Worm (Caenorhabditis elegans) whole organism, early embryonic: ENCODE results near the gene F54C9.14.

Experiments used
- B0310.2 ChIP-seq: sonication (generic microtip); optimal IDR thresholded peaks from 2 replicates; lab custom pipeline; 2016; ENCODE audit warnings: mild to moderate bottlenecking, missing genetic modification characterization, missing compliant biosample characterization
- F13C5.2 ChIP-seq: sonication (generic microtip); optimal IDR thresholded peaks from 2 replicates; lab custom pipeline; 2017; ENCODE audit warnings: mild to moderate bottlenecking, missing genetic modification characterization, inconsistent platforms, missing compliant biosample characterization
- aly-1 ChIP-seq: sonication (generic microtip); optimal IDR thresholded peaks from 2 replicates; lab custom pipeline; 2016; ENCODE audit warnings: missing genetic modification characterization, missing compliant biosample characterization
- ama-1 ChIP-seq: fragments of 150-350 bp; optimal IDR thresholded peaks from 2 replicates; lab custom pipeline; 2014
- ceh-13 ChIP-seq: fragments of 200-800 bp; sonication (Bioruptor generic); optimal IDR thresholded peaks from 2 replicates; lab custom pipeline; 2018; ENCODE audit warnings: mild to moderate bottlenecking, missing genetic modification characterization, missing compliant biosample characterization
- ceh-36 ChIP-seq: sonication (generic microtip); optimal IDR thresholded peaks from 2 replicates; lab custom pipeline; 2016; ENCODE audit warnings: missing genetic modification characterization, inconsistent platforms, missing compliant biosample characterization
- ets-7 ChIP-seq: sonication (generic microtip); optimal IDR thresholded peaks from 2 replicates; lab custom pipeline; 2016; ENCODE audit warnings: missing genotype, missing genetic modification characterization, missing compliant biosample characterization
- flt-1 ChIP-seq: fragments of 200-800 bp; sonication (Bioruptor generic); IDR thresholded peaks from 2 replicates; pipeline ENCODE4 v1.3.6; 2022; ENCODE audit warnings: missing genetic modification characterization, missing compliant biosample characterization
- hmbx-1 ChIP-seq: sonication (generic microtip); optimal IDR thresholded peaks from 2 replicates; lab custom pipeline; 2016; ENCODE audit warnings: mild to moderate bottlenecking, missing genetic modification characterization, missing compliant biosample characterization
- hmg-4 ChIP-seq: fragments of 200-800 bp; sonication (Bioruptor generic); optimal IDR thresholded peaks from 2 replicates; lab custom pipeline; 2018; ENCODE audit warnings: mild to moderate bottlenecking, missing genetic modification characterization, missing compliant biosample characterization
- hnd-1 ChIP-seq: sonication (generic microtip); optimal IDR thresholded peaks from 2 replicates; lab custom pipeline; 2016; ENCODE audit warnings: missing genetic modification characterization, missing compliant biosample characterization
- pes-1 ChIP-seq: fragments of 200-800 bp; sonication (Bioruptor generic); IDR thresholded peaks from 2 replicates; pipeline ENCODE4 v1.3.6; 2022; ENCODE audit warnings: missing genetic modification reagents, missing genetic modification characterization, missing compliant biosample characterization
- scrt-1 ChIP-seq: fragments of 200-800 bp; sonication (Bioruptor generic); IDR thresholded peaks from 2 replicates; pipeline ENCODE4 v1.3.6; 2022; ENCODE audit warnings: missing genetic modification characterization, missing compliant biosample characterization
- sea-1 ChIP-seq: fragments of 200-800 bp; sonication (Bioruptor generic); conservative IDR thresholded peaks from 2 replicates; pipeline ENCODE4 v1.3.6; 2022; ENCODE audit warnings: missing genetic modification characterization, missing compliant biosample characterization
- tbx-11 ChIP-seq: fragments of 200-800 bp; sonication (Bioruptor generic); IDR thresholded peaks from 2 replicates; pipeline ENCODE4 v1.3.6; 2022; ENCODE audit warnings: missing genetic modification characterization, missing compliant biosample characterization
- tbx-37 ChIP-seq: fragments of 200-800 bp; sonication (Bioruptor generic); conservative IDR thresholded peaks from 2 replicates; pipeline ENCODE4 v1.3.6; 2022; ENCODE audit warnings: missing genetic modification reagents, missing genetic modification characterization, missing compliant biosample characterization
- tra-4 ChIP-seq: sonication (generic microtip); optimal IDR thresholded peaks from 2 replicates; lab custom pipeline; 2017; ENCODE audit warnings: missing genetic modification characterization, missing compliant biosample characterization

The F54C9.14 gene

ce11 chrII:8546975-8547374, 15.1 kb upstream of the F54C9.14 start:
- TF ChIP-seq hmg-4 (GFP tag; lab: Kevin White, UChicago) (peak; percentile 93), pes-1 (peak; percentile 90), scrt-1 (GFP tag; lab: Robert Waterston, UW) (peak; percentile 92), ets-7 (tag; lab: Kevin White, UChicago) (peak; percentile 74), B0310.2 (tag; lab: Kevin White, UChicago) (peak; percentile 81), aly-1 (tag; lab: Kevin White, UChicago) (peak; percentile 84), tbx-11 (GFP tag; lab: Robert Waterston, UW) (peak; percentile 91), sea-1 (GFP tag; lab: Robert Waterston, UW) (peak; percentile 85), ama-1 (lab: Kevin White, UChicago) (no peak), tra-4 (tag; lab: Kevin White, UChicago) (peak; percentile 70), hnd-1 (tag; lab: Kevin White, UChicago) (peak; percentile 74), F13C5.2 (tag; lab: Kevin White, UChicago) (peak; percentile 86), hmbx-1 (tag; lab: Kevin White, UChicago) (peak; percentile 77), ceh-13 (GFP tag; lab: Kevin White, UChicago) (peak; percentile 76), tbx-37 (peak; percentile 82), flt-1 (peak; percentile 92), ceh-36 (peak; percentile 90)

- TF ChIP-seq aly-1 (tag; lab: Kevin White, UChicago) (no peak), tra-4 (tag; lab: Kevin White, UChicago) (no peak), hnd-1 (tag; lab: Kevin White, UChicago) (no peak), scrt-1 (GFP tag; lab: Robert Waterston, UW) (no peak), sea-1 (GFP tag; lab: Robert Waterston, UW) (no peak), tbx-37 (no peak), flt-1 (no peak), ceh-13 (GFP tag; lab: Kevin White, UChicago) (no peak), pes-1 (no peak), B0310.2 (tag; lab: Kevin White, UChicago) (no peak), ets-7 (tag; lab: Kevin White, UChicago) (no peak), ama-1 (lab: Kevin White, UChicago) (no peak), hmg-4 (GFP tag; lab: Kevin White, UChicago) (no peak), hmbx-1 (tag; lab: Kevin White, UChicago) (no peak), F13C5.2 (tag; lab: Kevin White, UChicago) (no peak), ceh-36 (no peak), tbx-11 (GFP tag; lab: Robert Waterston, UW) (no peak)
Observed at ce11 chrII:8551100-8551499, 11.0 kb upstream of the F54C9.14 start.

- TF ChIP-seq hmg-4 (GFP tag; lab: Kevin White, UChicago), result no peak
- no peak for TF ChIP-seq F13C5.2 (tag; lab: Kevin White, UChicago)
- TF ChIP-seq hmbx-1 (tag; lab: Kevin White, UChicago), result no peak
- no peak for TF ChIP-seq sea-1 (GFP tag; lab: Robert Waterston, UW)
- no peak for TF ChIP-seq scrt-1 (GFP tag; lab: Robert Waterston, UW)
- TF ChIP-seq aly-1 (tag; lab: Kevin White, UChicago), result no peak
- TF ChIP-seq pes-1, result no peak
- TF ChIP-seq ceh-36, result no peak
- TF ChIP-seq flt-1, result no peak
- TF ChIP-seq tra-4 (tag; lab: Kevin White, UChicago), result no peak
- TF ChIP-seq tbx-11 (GFP tag; lab: Robert Waterston, UW), result no peak
- no peak for TF ChIP-seq hnd-1 (tag; lab: Kevin White, UChicago)
- no peak for TF ChIP-seq ama-1 (lab: Kevin White, UChicago)
- no peak for TF ChIP-seq tbx-37
- no peak for TF ChIP-seq ceh-13 (GFP tag; lab: Kevin White, UChicago)
- no peak for TF ChIP-seq B0310.2 (tag; lab: Kevin White, UChicago)
- TF ChIP-seq ets-7 (tag; lab: Kevin White, UChicago), result no peak
Observed at ce11 chrII:8554568-8554967, 7.5 kb upstream of the F54C9.14 start.

ce11 chrII:8556166-8556565, 5.9 kb upstream of the F54C9.14 start, which contains the start of gene glb-27:
TSS of gene glb-27 (minus strand) at chrII:8556266.
- TF ChIP-seq hnd-1 (tag; lab: Kevin White, UChicago), result no peak

ce11 chrII:8559188-8559587, 2.9 kb upstream of the F54C9.14 start:
- TF ChIP-seq B0310.2 (tag; lab: Kevin White, UChicago) (no peak), pes-1 (no peak), flt-1 (no peak), ets-7 (tag; lab: Kevin White, UChicago) (no peak), hnd-1 (tag; lab: Kevin White, UChicago) (no peak), ceh-36 (no peak)

- peak; percentile 9 for TF ChIP-seq ceh-36
- TF ChIP-seq ama-1 (lab: Kevin White, UChicago), result no peak
- 0 out of 2 replicates have a peak, but pooled peaks have one; percentile 55 for TF ChIP-seq scrt-1 (GFP tag; lab: Robert Waterston, UW)
- no peak for TF ChIP-seq hmbx-1 (tag; lab: Kevin White, UChicago)
- TF ChIP-seq hmg-4 (GFP tag; lab: Kevin White, UChicago), result peak; percentile 84
- peak; percentile 70 for TF ChIP-seq sea-1 (GFP tag; lab: Robert Waterston, UW)
- peak; percentile 8 for TF ChIP-seq ets-7 (tag; lab: Kevin White, UChicago)
- peak; percentile 50 for TF ChIP-seq tra-4 (tag; lab: Kevin White, UChicago)
- no peak for TF ChIP-seq hnd-1 (tag; lab: Kevin White, UChicago)
- TF ChIP-seq tbx-11 (GFP tag; lab: Robert Waterston, UW), result no peak
- no peak for TF ChIP-seq B0310.2 (tag; lab: Kevin White, UChicago)
- TF ChIP-seq pes-1, result no peak
- peak; percentile 35 for TF ChIP-seq tbx-37
- TF ChIP-seq ceh-13 (GFP tag; lab: Kevin White, UChicago), result no peak
- peak; percentile 57; the same call in 1 of the 2 replicates for TF ChIP-seq flt-1
- peak; percentile 95 for TF ChIP-seq F13C5.2 (tag; lab: Kevin White, UChicago)
- peak; percentile 69 for TF ChIP-seq aly-1 (tag; lab: Kevin White, UChicago)
Observed at ce11 chrII:8561227-8561626, 875 bp upstream of the F54C9.14 start, which contains the start of gene iff-2. TSS of gene iff-2 (minus strand) at chrII:8561367.

- TF ChIP-seq sea-1 (GFP tag; lab: Robert Waterston, UW) (no peak), F13C5.2 (tag; lab: Kevin White, UChicago) (no peak), pes-1 (no peak), hmg-4 (GFP tag; lab: Kevin White, UChicago) (no peak), aly-1 (tag; lab: Kevin White, UChicago) (no peak), hnd-1 (tag; lab: Kevin White, UChicago) (no peak)
Observed at ce11 chrII:8566039-8566438, 3.9 kb downstream of the F54C9.14 start, which contains the start of gene stc-1. TSS of gene stc-1 (minus strand) at chrII:8566139.
